Worm (Caenorhabditis elegans): Measurements from ENCODE around the gene drd-5.

Gene drd-5

ce11 chrX:8386068-8386851 is 40.1 kb upstream of the drd-5 start (continued):
- peak; percentile 54 for TF ChIP-seq nfya-1 (tag; optimal IDR thresholded peaks at IDR 0.05; ENCODE audit: insufficient read depth)
- TF ChIP-seq pqm-1 (tag; optimal IDR thresholded peaks at IDR 0.05): peak; percentile 46
- TF ChIP-seq egl-27 (tag; optimal IDR thresholded peaks at IDR 0.05): no peak
- peak; percentile 12 for TF ChIP-seq jun-1 (tag; optimal IDR thresholded peaks at IDR 0.05)
- no peak for TF ChIP-seq skn-1 (tag; optimal IDR thresholded peaks at IDR 0.05)
- TF ChIP-seq elt-2 (tag; optimal IDR thresholded peaks at IDR 0.05): peak; percentile 16
- TF ChIP-seq nhr-237 (tag; optimal IDR thresholded peaks at IDR 0.05): no peak
- TF ChIP-seq R02D3.7 (tag; optimal IDR thresholded peaks at IDR 0.05): no peak
- TF ChIP-seq egl-5 (tag; optimal IDR thresholded peaks at IDR 0.05): peak; percentile 34

ce11 chrX:8384642-8385181 is 38.6 kb upstream of the drd-5 start, which contains the start of gene F41D9.2:
Gene F41D9.2 (minus strand): TSS chrX:8384945.
- TF ChIP-seq nhr-23 (tag; optimal IDR thresholded peaks at IDR 0.05) (peak; percentile 7), nhr-25 (tag; optimal IDR thresholded peaks at IDR 0.05) (peak; percentile 24), nhr-76 (tag; optimal IDR thresholded peaks at IDR 0.05) (no peak)

ce11 chrX:8381651-8382050 is 35.5 kb upstream of the drd-5 start:
- TF ChIP-seq ceh-28 (tag; optimal IDR thresholded peaks at IDR 0.05): no peak
- no peak for TF ChIP-seq mdl-1 (tag; optimal IDR thresholded peaks at IDR 0.05)
- no peak for TF ChIP-seq unc-62 (GFP tag; optimal IDR thresholded peaks at IDR 0.05)
- TF ChIP-seq ceh-9 (tag; optimal IDR thresholded peaks at IDR 0.05): no peak
- TF ChIP-seq aly-2 (tag; optimal IDR thresholded peaks at IDR 0.05): no peak
- TF ChIP-seq elt-1 (tag; optimal IDR thresholded peaks at IDR 0.05): no peak
- TF ChIP-seq lin-39 (tag; optimal IDR thresholded peaks at IDR 0.05): peak; percentile 1
- no peak for TF ChIP-seq zag-1 (tag; optimal IDR thresholded peaks at IDR 0.05)
- TF ChIP-seq fos-1 (tag; optimal IDR thresholded peaks at IDR 0.05): no peak
- no peak for TF ChIP-seq sea-2 (GFP tag; optimal IDR thresholded peaks at IDR 0.05)
- no peak for TF ChIP-seq unc-39 (tag; optimal IDR thresholded peaks at IDR 0.05)
- TF ChIP-seq nhr-43 (tag; optimal IDR thresholded peaks at IDR 0.05; ENCODE audit: poor library complexity, severe bottlenecking): no peak
- TF ChIP-seq lsy-12 (tag; optimal IDR thresholded peaks at IDR 0.05): peak; percentile 42
- TF ChIP-seq lin-15B (tag; optimal IDR thresholded peaks at IDR 0.05): no peak
- TF ChIP-seq nhr-25 (tag; optimal IDR thresholded peaks at IDR 0.05): no peak
- TF ChIP-seq eor-1 (tag; optimal IDR thresholded peaks at IDR 0.05): no peak
- TF ChIP-seq elt-2 (tag; optimal IDR thresholded peaks at IDR 0.05): peak; percentile 22
- TF ChIP-seq R02D3.7 (tag; optimal IDR thresholded peaks at IDR 0.05): no peak
- no peak for TF ChIP-seq nhr-23 (tag; optimal IDR thresholded peaks at IDR 0.05)

DNA sequence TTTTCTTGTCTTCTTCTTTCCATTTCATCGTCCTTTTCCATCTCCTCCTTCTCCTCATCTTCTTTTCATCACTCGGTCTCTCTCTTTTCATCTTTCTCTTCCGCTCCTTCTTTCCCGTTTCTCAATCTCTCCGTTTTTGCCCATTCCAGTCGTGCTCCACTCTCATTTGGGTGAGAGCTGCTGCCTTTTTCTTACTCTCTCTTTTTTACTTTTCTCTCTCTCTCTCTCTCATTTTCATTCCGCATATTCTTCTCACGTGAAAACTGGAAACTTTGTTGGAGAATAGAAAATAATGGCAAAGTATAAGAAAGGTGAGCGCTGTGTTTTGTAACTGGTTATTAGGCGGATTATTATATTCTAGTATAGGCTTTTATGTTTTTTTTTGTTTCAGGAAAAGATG is 32.2 kb upstream of the drd-5 start, which contains the start of gene tbc-18:
TSS of gene tbc-18 (plus strand) at position 246 of the 400 bp plus-strand sequence.
- TF ChIP-seq fkh-10 (GFP tag; optimal IDR thresholded peaks at IDR 0.05): peak; percentile 68
- TF ChIP-seq hmg-11 (tag; optimal IDR thresholded peaks at IDR 0.05): peak; percentile 4
- TF ChIP-seq jun-1 (tag; optimal IDR thresholded peaks at IDR 0.05): peak; percentile 0
- TF ChIP-seq pqm-1 (tag; optimal IDR thresholded peaks at IDR 0.05): peak; percentile 4
- peak; percentile 54 for TF ChIP-seq skn-1 (tag; optimal IDR thresholded peaks at IDR 0.05)
- no peak for TF ChIP-seq snpc-4 (tag; optimal IDR thresholded peaks at IDR 0.05)
- TF ChIP-seq ztf-11 (tag; optimal IDR thresholded peaks at IDR 0.05): no peak
- peak; percentile 61 for TF ChIP-seq lin-39 (tag; optimal IDR thresholded peaks at IDR 0.05)
- peak; percentile 82 for TF ChIP-seq nfya-1 (tag; optimal IDR thresholded peaks at IDR 0.05; ENCODE audit: insufficient read depth)
- no peak for TF ChIP-seq unc-62 (GFP tag; optimal IDR thresholded peaks at IDR 0.05)
- no peak for TF ChIP-seq fkh-2 (tag; optimal IDR thresholded peaks at IDR 0.05)

- no peak for TF ChIP-seq eor-1 (tag; optimal IDR thresholded peaks at IDR 0.05)
- no peak for TF ChIP-seq jun-1 (tag; optimal IDR thresholded peaks at IDR 0.05)
- TF ChIP-seq nhr-237 (tag; optimal IDR thresholded peaks at IDR 0.05): no peak
- no peak for TF ChIP-seq R02D3.7 (tag; optimal IDR thresholded peaks at IDR 0.05)
- no peak for TF ChIP-seq nhr-25 (tag; optimal IDR thresholded peaks at IDR 0.05)
- no peak for TF ChIP-seq egl-5 (tag; optimal IDR thresholded peaks at IDR 0.05)
- TF ChIP-seq ztf-11 (tag; optimal IDR thresholded peaks at IDR 0.05): no peak
- no peak for TF ChIP-seq nhr-43 (tag; optimal IDR thresholded peaks at IDR 0.05; ENCODE audit: poor library complexity, severe bottlenecking)
- no peak for TF ChIP-seq lin-39 (tag; optimal IDR thresholded peaks at IDR 0.05)
- TF ChIP-seq fos-1 (tag; optimal IDR thresholded peaks at IDR 0.05): no peak
- no peak for TF ChIP-seq hmg-11 (tag; optimal IDR thresholded peaks at IDR 0.05)
These were observed 25.8 kb upstream of the drd-5 start, which contains the start of gene nep-15 for ce11 chrX:8371906-8372305. Gene nep-15 (plus strand): TSS chrX:8372206.
